Worm (Caenorhabditis elegans): ENCODE measurements around the gene F13B6.1.
A peak's percentile ranks its signal among the peaks of the same experiment; 100 is the strongest.

F13B6.1 gene

DNA sequence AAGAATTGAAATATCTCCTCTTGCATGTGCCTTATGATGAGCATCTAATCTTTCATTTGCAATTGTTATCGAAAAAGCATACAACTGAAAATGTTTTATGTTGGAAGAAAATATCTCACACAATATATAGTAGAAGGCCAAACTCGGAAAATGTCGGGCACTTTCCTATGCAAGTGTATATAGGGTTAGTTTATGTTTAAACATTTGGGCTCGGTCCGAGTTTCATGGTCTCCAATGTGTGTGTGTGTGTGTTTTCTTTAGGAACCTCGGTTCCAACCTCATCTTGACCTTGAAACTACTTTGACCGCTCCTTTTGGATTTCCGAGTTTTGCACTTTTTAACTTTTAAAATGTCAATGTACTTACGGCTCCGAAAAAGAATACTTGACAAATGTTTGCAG is 43.0 kb downstream of the F13B6.1 start (continued):
- TF ChIP-seq repo-1 (tag; optimal IDR thresholded peaks at IDR 0.05), result no peak
- TF ChIP-seq nfya-2 (GFP tag; IDR thresholded peaks at IDR 0.05), result no peak
- no peak for TF ChIP-seq F37B4.10 (GFP tag; IDR thresholded peaks at IDR 0.05)
- no peak for TF ChIP-seq ceh-40 (GFP tag; IDR thresholded peaks at IDR 0.05)
- no peak for TF ChIP-seq C06A6.2 (GFP tag; conservative IDR thresholded peaks at IDR 0.05)
- no peak for TF ChIP-seq chd-7 (tag; optimal IDR thresholded peaks at IDR 0.05)
- TF ChIP-seq zfh-2 (GFP tag; conservative IDR thresholded peaks at IDR 0.05), result no peak
- no peak for TF ChIP-seq Y53G8AR.9 (GFP tag; conservative IDR thresholded peaks at IDR 0.05)
- TF ChIP-seq mes-4 (tag; optimal IDR thresholded peaks at IDR 0.05), result peak; percentile 10
- TF ChIP-seq tlf-1 (GFP tag; optimal IDR thresholded peaks at IDR 0.05), result no peak
- TF ChIP-seq F10E7.11 (tag; optimal IDR thresholded peaks at IDR 0.05), result no peak
- TF ChIP-seq nhr-90 (tag; optimal IDR thresholded peaks at IDR 0.05), result peak; percentile 47
- TF ChIP-seq mcd-1 (GFP tag; IDR thresholded peaks at IDR 0.05), result no peak
- TF ChIP-seq lin-35 (GFP tag; optimal IDR thresholded peaks at IDR 0.05), result no peak
- TF ChIP-seq ccch-3 (GFP tag; optimal IDR thresholded peaks at IDR 0.05), result no peak
- TF ChIP-seq madf-3 (GFP tag; IDR thresholded peaks at IDR 0.05), result no peak
- peak; percentile 91 for TF ChIP-seq snpc-1.1 (tag; optimal IDR thresholded peaks at IDR 0.05; ENCODE audit: insufficient read depth)
- TF ChIP-seq nfyb-1 (GFP tag; IDR thresholded peaks at IDR 0.05), result no peak
- TF ChIP-seq akir-1 (GFP tag; optimal IDR thresholded peaks at IDR 0.05), result no peak
- no peak for TF ChIP-seq dpl-1 (GFP tag; optimal IDR thresholded peaks at IDR 0.05)
- no peak for TF ChIP-seq nhr-27 (tag; optimal IDR thresholded peaks at IDR 0.05)
- TF ChIP-seq sdz-38 (tag; optimal IDR thresholded peaks at IDR 0.05), result no peak
- TF ChIP-seq B0019.2 (GFP tag; conservative IDR thresholded peaks at IDR 0.05), result no peak
- no peak for TF ChIP-seq bed-1 (GFP tag; IDR thresholded peaks at IDR 0.05)
- TF ChIP-seq sptf-2 (GFP tag; optimal IDR thresholded peaks at IDR 0.05), result no peak
- peak; percentile 20 for TF ChIP-seq attf-5 (GFP tag; optimal IDR thresholded peaks at IDR 0.05)
- TF ChIP-seq rpc-1 (optimal IDR thresholded peaks at IDR 0.05), result peak; percentile 62
- TF ChIP-seq rpc-1 (tag; optimal IDR thresholded peaks at IDR 0.05), result peak; percentile 82
- no peak for TF ChIP-seq pha-4 (tag; optimal IDR thresholded peaks at IDR 0.05)
- TF ChIP-seq nhr-120 (GFP tag; IDR thresholded peaks at IDR 0.05), result no peak
- no peak for TF ChIP-seq nhr-80 (tag; optimal IDR thresholded peaks at IDR 0.05)
- no peak for TF ChIP-seq lsl-1 (GFP tag; optimal IDR thresholded peaks at IDR 0.05)
- no peak for TF ChIP-seq ama-1 (optimal IDR thresholded peaks at IDR 0.05)
- no peak for TF ChIP-seq ama-1 (GFP tag; optimal IDR thresholded peaks at IDR 0.05)
- peak; percentile 81 for TF ChIP-seq hmg-1.2 (GFP tag; IDR thresholded peaks at IDR 0.05)
- no peak for TF ChIP-seq ekl-4 (GFP tag; IDR thresholded peaks at IDR 0.05)
- no peak for TF ChIP-seq attf-3 (GFP tag; conservative IDR thresholded peaks at IDR 0.05)
- no peak for TF ChIP-seq K12H6.12 (tag; optimal IDR thresholded peaks at IDR 0.05)
- no peak for TF ChIP-seq hlh-26 (GFP tag; conservative IDR thresholded peaks at IDR 0.05)
- no peak for TF ChIP-seq xnd-1 (tag; optimal IDR thresholded peaks at IDR 0.05)
- no peak for TF ChIP-seq K11D2.4 (GFP tag; IDR thresholded peaks at IDR 0.05)
- TF ChIP-seq athp-1 (tag; optimal IDR thresholded peaks at IDR 0.05), result no peak
- no peak for TF ChIP-seq ztf-25 (GFP tag; IDR thresholded peaks at IDR 0.05)
- peak; percentile 14 for TF ChIP-seq mxl-1 (tag; optimal IDR thresholded peaks at IDR 0.05)
- TF ChIP-seq tbp1 (GFP tag; optimal IDR thresholded peaks at IDR 0.05), result peak; percentile 83
- TF ChIP-seq mel-28 (tag; optimal IDR thresholded peaks at IDR 0.05; ENCODE audit: borderline replicate concordance), result no peak
- no peak for TF ChIP-seq F57C9.4 (tag; optimal IDR thresholded peaks at IDR 0.05)
- TF ChIP-seq ztf-22 (GFP tag; optimal IDR thresholded peaks at IDR 0.05), result no peak
- TF ChIP-seq F33H1.4 (GFP tag; IDR thresholded peaks at IDR 0.05), result no peak
- no peak for TF ChIP-seq ztf-6 (GFP tag; IDR thresholded peaks at IDR 0.05)
- TF ChIP-seq hrde-1 (tag; optimal IDR thresholded peaks at IDR 0.05; ENCODE audit: borderline replicate concordance), result no peak

Data from whole organism, young adult.